Fruit fly (Drosophila melanogaster) Kc167 (cell line): ENCODE results near the gene Tsc1.

Experiments
- h ChIP-seq: fragments of >200 bp; optimal IDR thresholded peaks from 3 replicates; lab custom pipeline; 2018; ENCODE audit warnings: missing external identifiers
- ttk ChIP-seq: sonication (Bioruptor generic); optimal IDR thresholded peaks from 2 replicates; lab custom pipeline; 2017; ENCODE audit warnings: missing external identifiers

dm6 chr3R:24134580-24134979 is 4.5 kb downstream of the Tsc1 start, which contains the start of gene Sec10:
- TF ChIP-seq h (lab: Kevin White, UChicago) (no peak), ttk (lab: Kevin White, UChicago) (no peak)
